Worm (Caenorhabditis elegans): ENCODE results near the gene gst-36.

- TF ChIP-seq pha-4 (tag; optimal IDR thresholded peaks at IDR 0.05) (no peak), rnt-1 (tag; optimal IDR thresholded peaks at IDR 0.05) (no peak), ceh-34 (tag; optimal IDR thresholded peaks at IDR 0.05) (no peak), hlh-30 (tag; optimal IDR thresholded peaks at IDR 0.05; ENCODE audit: insufficient read depth) (no peak)
These were observed 6.8 kb upstream of the gst-36 start, which contains the start of gene R07B1.13 for ce11 chrX:9869522-9869921.

Measured in whole organism, late embryonic.